Worm (Caenorhabditis elegans) whole organism, L3 larva: ENCODE results near the gene cdh-4.

ENCODE experiments used
- ceh-82 ChIP-seq: fragments of 150-350 bp; optimal IDR thresholded peaks from 2 replicates; lab custom pipeline; 2014; ENCODE audit warnings: missing biosample characterization, missing genetic modification characterization
- daf-12 ChIP-seq: fragments of 150-350 bp; optimal IDR thresholded peaks from 2 replicates; lab custom pipeline; 2014; ENCODE audit warnings: missing biosample characterization, missing genetic modification reagents, missing genetic modification characterization
- lin-39 ChIP-seq: fragments of 150-350 bp; optimal IDR thresholded peaks from 2 replicates; lab custom pipeline; 2018; ENCODE audit warnings: missing biosample characterization, missing genetic modification reagents, missing genetic modification characterization
- nhr-11 ChIP-seq: fragments of 150-350 bp; optimal IDR thresholded peaks from 2 replicates; lab custom pipeline; 2014; ENCODE audit warnings: missing biosample characterization, missing genetic modification characterization
- nhr-43 ChIP-seq: sonication (generic microtip); optimal IDR thresholded peaks from 2 replicates; lab custom pipeline; 2016; ENCODE audit warnings: mild to moderate bottlenecking, missing genetic modification characterization, missing compliant biosample characterization; ENCODE audit not compliant: poor library complexity, severe bottlenecking
- pha-4 ChIP-seq: fragments of 150-350 bp; optimal IDR thresholded peaks from 2 replicates; lab custom pipeline; 2014; ENCODE audit warnings: missing biosample characterization, missing genetic modification reagents, missing genetic modification characterization
- unc-62 ChIP-seq: fragments of 150-350 bp; sonication (generic microtip); optimal IDR thresholded peaks from 4 replicates; lab custom pipeline; 2014; ENCODE audit warnings: missing biosample characterization, missing genetic modification reagents, missing genetic modification characterization

DNA sequence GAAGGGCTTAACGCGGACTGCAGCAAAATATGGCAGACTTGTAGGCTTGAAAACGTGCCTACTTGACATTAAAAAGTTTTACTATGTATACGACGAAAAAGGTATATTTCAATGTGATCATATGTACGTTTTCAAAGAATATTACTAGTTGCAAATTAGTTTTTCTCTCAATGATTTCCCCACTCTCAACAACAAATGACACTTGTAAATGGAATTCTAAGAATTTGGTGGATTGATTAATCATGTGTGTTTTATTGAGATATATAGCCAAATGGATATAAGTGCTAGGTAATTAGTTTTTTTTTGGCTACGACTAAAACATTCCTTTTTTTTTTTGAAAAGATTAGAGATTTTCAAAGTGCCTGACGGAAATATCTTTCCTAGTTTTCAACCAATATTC, 32.9 kb upstream of the cdh-4 start:
- no peak for TF ChIP-seq daf-12 (tag; lab: Kevin White, UChicago)
- TF ChIP-seq unc-62 (GFP tag; lab: Kevin White, UChicago) = no peak
- TF ChIP-seq lin-39 (tag; lab: Kevin White, UChicago) = no peak
- TF ChIP-seq ceh-82 = no peak
- TF ChIP-seq pha-4 (tag; lab: Kevin White, UChicago) = no peak
- TF ChIP-seq nhr-11 (tag; lab: Kevin White, UChicago) = peak; percentile 96
- TF ChIP-seq nhr-43 (tag; lab: Kevin White, UChicago) = no peak
